Worm (Caenorhabditis elegans): ENCODE measurements around the gene nhr-176.

nhr-176 gene

DNA sequence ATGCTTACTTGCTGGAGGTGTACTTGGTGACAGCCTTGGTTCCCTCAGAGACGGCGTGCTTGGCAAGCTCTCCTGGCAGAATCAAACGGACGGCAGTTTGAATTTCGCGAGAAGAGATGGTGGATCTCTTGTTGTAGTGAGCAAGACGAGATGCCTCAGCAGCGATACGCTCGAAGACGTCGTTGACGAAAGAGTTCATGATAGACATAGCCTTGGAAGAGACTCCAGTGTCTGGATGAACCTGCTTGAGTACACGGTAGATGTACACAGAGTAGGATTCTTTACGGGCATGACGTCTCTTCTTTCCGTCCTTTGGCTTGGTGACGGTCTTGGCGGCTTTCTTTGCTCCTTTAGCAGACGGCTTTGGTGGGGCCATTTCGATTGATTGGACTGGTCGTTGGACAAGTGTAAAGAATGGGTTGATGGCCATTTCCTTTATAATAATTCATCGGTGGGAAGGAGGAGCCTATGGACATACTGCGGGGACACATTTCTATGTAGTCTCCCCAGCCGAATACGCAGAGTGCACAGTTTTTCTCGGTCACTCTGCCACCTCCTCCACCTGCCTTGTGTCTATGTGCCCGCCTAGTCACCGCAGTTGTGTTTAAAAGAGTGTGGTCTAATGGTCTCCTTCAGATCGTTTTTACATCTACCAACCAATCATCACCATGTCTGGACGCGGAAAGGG lies 30.8 kb upstream of the nhr-176 start, which contains the start of the genes his-4 and his-3:
his-4 (minus strand) TSS at position 376 of the 688 bp plus-strand sequence.
his-3 (plus strand) TSS at position 669 of the 688 bp plus-strand sequence.
- TF ChIP-seq lsy-2 (tag; optimal IDR thresholded peaks at IDR 0.05) (peak; percentile 43), sptf-1 (tag; optimal IDR thresholded peaks at IDR 0.05) (peak; percentile 24), M03D4.4 (tag; optimal IDR thresholded peaks at IDR 0.05) (peak; percentile 26), ztf-11 (tag; optimal IDR thresholded peaks at IDR 0.05) (peak; percentile 94), mep-1 (tag; optimal IDR thresholded peaks at IDR 0.05) (peak; percentile 57), ceh-39 (tag; optimal IDR thresholded peaks at IDR 0.05) (peak; percentile 86), lin-13 (tag; optimal IDR thresholded peaks at IDR 0.05) (peak; percentile 96), nhr-2 (tag; optimal IDR thresholded peaks at IDR 0.05) (peak; percentile 62), pha-4 (tag; optimal IDR thresholded peaks at IDR 0.05) (peak; percentile 87), unc-62 (GFP tag; optimal IDR thresholded peaks at IDR 0.05) (peak; percentile 13), cnd-1 (tag; optimal IDR thresholded peaks at IDR 0.05) (peak; percentile 86), drap-1 (GFP tag; optimal IDR thresholded peaks at IDR 0.05) (peak; percentile 81), zip-8 (tag; optimal IDR thresholded peaks at IDR 0.05) (peak; percentile 32)

DNA sequence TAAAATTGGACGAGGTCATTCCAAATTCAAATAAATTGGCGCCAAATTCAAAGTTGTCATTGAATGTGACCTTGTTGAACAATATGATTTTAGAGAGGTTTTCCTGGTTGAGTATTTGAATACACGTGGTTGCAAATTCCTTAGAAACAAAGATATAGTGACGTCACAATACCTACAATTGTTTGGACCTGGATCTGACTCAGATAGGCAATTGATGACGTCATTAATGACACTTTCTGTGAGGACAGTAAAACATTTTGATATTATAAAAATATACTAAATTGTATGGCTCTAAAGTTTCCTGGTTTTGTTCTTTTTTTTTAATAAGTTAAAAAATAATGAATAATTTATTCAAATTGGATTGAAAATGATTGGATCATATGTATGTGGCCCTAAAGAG lies 29.7 kb upstream of the nhr-176 start:
- TF ChIP-seq unc-39 (tag; optimal IDR thresholded peaks at IDR 0.05) (no peak), lsy-2 (tag; optimal IDR thresholded peaks at IDR 0.05) (no peak), zip-8 (tag; optimal IDR thresholded peaks at IDR 0.05) (peak; percentile 94), ceh-39 (tag; optimal IDR thresholded peaks at IDR 0.05) (peak; percentile 11), snpc-4 (tag; optimal IDR thresholded peaks at IDR 0.05) (no peak), nhr-28 (tag; optimal IDR thresholded peaks at IDR 0.05) (no peak)

DNA sequence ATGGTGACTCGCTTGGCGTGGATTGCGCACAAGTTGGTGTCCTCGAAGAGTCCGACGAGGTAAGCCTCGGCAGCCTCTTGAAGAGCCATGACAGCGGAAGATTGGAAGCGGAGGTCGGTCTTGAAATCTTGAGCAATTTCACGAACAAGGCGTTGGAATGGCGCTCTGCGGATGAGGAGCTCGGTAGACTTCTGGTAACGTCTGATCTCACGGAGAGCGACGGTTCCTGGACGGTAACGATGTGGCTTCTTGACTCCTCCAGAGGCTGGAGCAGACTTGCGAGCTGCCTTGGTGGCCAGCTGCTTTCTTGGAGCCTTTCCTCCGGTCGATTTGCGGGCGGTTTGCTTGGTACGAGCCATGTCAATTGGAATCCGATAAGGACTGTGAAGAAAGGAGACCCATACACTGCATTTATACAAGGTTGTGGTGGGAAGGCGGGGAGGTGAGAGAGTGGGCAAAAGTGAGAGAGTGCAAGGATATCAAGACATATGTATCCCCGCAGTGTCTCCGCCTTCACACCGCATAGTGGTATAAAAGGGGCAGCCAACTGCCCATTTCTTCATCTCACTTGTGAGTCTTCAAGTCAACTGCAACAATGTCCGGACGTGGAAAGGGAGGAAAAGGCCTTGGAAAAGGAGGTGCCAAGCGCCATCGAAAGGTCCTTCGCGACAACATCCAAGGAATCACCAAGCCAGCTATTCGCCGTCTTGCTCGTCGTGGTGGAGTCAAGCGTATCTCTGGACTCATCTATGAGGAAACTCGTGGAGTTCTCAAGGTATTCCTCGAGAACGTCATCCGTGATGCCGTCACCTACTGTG lies 29.0 kb upstream of the nhr-176 start, which contains the start of the genes his-2 and his-1:
his-2 (minus strand) TSS at position 359 of the 818 bp plus-strand sequence.
his-1 (plus strand) TSS at position 596 of the 818 bp plus-strand sequence.
- TF ChIP-seq cnd-1 (tag; optimal IDR thresholded peaks at IDR 0.05) (peak; percentile 39), sptf-1 (tag; optimal IDR thresholded peaks at IDR 0.05) (peak; percentile 22)

DNA sequence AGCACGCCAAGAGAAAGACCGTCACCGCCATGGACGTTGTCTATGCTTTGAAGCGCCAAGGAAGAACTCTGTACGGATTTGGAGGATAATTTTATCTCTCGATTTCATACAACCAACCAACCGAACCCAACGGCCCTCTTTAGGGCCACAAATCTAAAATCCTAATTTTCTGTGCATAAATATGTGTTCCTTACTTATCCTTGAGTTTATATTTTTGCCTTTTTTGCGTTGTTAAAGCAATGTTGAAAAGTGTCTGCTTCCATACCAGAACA lies 28.4 kb upstream of the nhr-176 start:
- TF ChIP-seq snpc-4 (tag; optimal IDR thresholded peaks at IDR 0.05) (no peak), sem-2 (GFP tag; optimal IDR thresholded peaks at IDR 0.05) (peak; percentile 9), pha-4 (tag; optimal IDR thresholded peaks at IDR 0.05) (no peak), ces-1 (GFP tag; optimal IDR thresholded peaks at IDR 0.05) (no peak), hlh-1 (tag; optimal IDR thresholded peaks at IDR 0.05) (no peak), M03D4.4 (tag; optimal IDR thresholded peaks at IDR 0.05) (no peak), lin-13 (tag; optimal IDR thresholded peaks at IDR 0.05) (no peak), unc-62 (GFP tag; optimal IDR thresholded peaks at IDR 0.05) (no peak), mab-5 (tag; optimal IDR thresholded peaks at IDR 0.05) (no peak), ham-2 (GFP tag; optimal IDR thresholded peaks at IDR 0.05) (no peak), bed-3 (GFP tag; optimal IDR thresholded peaks at IDR 0.05) (no peak), unc-120 (tag; optimal IDR thresholded peaks at IDR 0.05; ENCODE audit: poor library complexity, severe bottlenecking) (no peak), zip-8 (tag; optimal IDR thresholded peaks at IDR 0.05) (peak; percentile 24), flh-1 (GFP tag; optimal IDR thresholded peaks at IDR 0.05) (no peak)

DNA sequence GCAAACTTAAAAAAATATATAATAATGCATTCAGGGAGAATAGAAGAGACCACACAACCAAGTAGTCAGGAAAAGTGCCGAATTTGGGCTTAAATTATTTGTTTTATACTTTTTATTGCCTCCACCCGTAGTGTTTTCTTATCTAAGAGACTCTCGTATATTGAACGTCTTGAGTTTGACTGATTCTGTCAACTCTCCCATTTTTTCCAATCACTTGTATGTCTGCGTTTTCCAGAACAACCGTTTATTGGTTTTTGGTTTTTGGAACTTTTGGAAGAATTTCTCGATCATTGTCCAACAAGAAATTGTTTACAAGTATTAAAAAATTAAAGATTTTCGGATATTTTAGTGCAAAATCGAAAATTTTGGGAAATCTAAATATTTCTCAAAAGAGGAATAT lies 27.4 kb upstream of the nhr-176 start:
- TF ChIP-seq cnd-1 (tag; optimal IDR thresholded peaks at IDR 0.05) (no peak), lin-32 (GFP tag; optimal IDR thresholded peaks at IDR 0.05) (no peak), sem-2 (GFP tag; optimal IDR thresholded peaks at IDR 0.05) (no peak), ces-1 (GFP tag; optimal IDR thresholded peaks at IDR 0.05) (no peak), ceh-83 (GFP tag; optimal IDR thresholded peaks at IDR 0.05) (no peak), nhr-237 (tag; optimal IDR thresholded peaks at IDR 0.05) (no peak), bed-3 (GFP tag; optimal IDR thresholded peaks at IDR 0.05) (no peak), pha-4 (tag; optimal IDR thresholded peaks at IDR 0.05) (no peak), nhr-28 (tag; optimal IDR thresholded peaks at IDR 0.05) (no peak), unc-120 (tag; optimal IDR thresholded peaks at IDR 0.05; ENCODE audit: poor library complexity, severe bottlenecking) (no peak), lsy-2 (tag; optimal IDR thresholded peaks at IDR 0.05) (no peak), ceh-43 (GFP tag; optimal IDR thresholded peaks at IDR 0.05) (no peak), ztf-11 (tag; optimal IDR thresholded peaks at IDR 0.05) (no peak), unc-62 (GFP tag; optimal IDR thresholded peaks at IDR 0.05) (no peak)
